Fruit fly (Drosophila melanogaster) whole organism, embryonic: ENCODE measurements around the gene HDAC6.
A peak's percentile ranks its signal among the peaks of the same experiment; 100 is the strongest.

Experiments
- Atf-2 ChIP-seq: fragments of 200-800 bp; sonication (Bioruptor generic); optimal IDR thresholded peaks from 2 replicates; lab custom pipeline; 2016; ENCODE audit warnings: missing biosample characterization, missing genetic modification characterization
- CG11093 ChIP-seq: fragments of 200-800 bp; sonication (Bioruptor generic); IDR thresholded peaks from 3 replicates; pipeline ENCODE4 v1.3.6; 2022; ENCODE audit warnings: missing biosample characterization, missing genetic modification characterization
- CG11695 ChIP-seq: fragments of 200-800 bp; sonication (Bioruptor generic); IDR thresholded peaks from 3 replicates; pipeline ENCODE4 v1.3.6; 2022; ENCODE audit warnings: missing biosample characterization, missing genetic modification characterization
- CG13894 ChIP-seq: fragments of 200-800 bp; sonication (Bioruptor generic); optimal IDR thresholded peaks from 3 replicates; lab custom pipeline; 2018; ENCODE audit warnings: missing biosample characterization, mild to moderate bottlenecking, missing genetic modification characterization, moderate library complexity
- CG14441 ChIP-seq: fragments of 200-800 bp; sonication (Bioruptor generic); IDR thresholded peaks from 2 replicates; pipeline ENCODE4 v1.3.6; 2022; ENCODE audit warnings: missing biosample characterization, missing genetic modification characterization
- CG14667 ChIP-seq: fragments of 200-800 bp; sonication (Bioruptor generic); IDR thresholded peaks from 2 replicates; pipeline ENCODE4 v1.3.6; 2022; ENCODE audit warnings: missing biosample characterization, missing genetic modification characterization
- CG14710 ChIP-seq: fragments of 200-800 bp; sonication (Bioruptor generic); optimal IDR thresholded peaks from 3 replicates; lab custom pipeline; 2019; ENCODE audit warnings: missing biosample characterization, mild to moderate bottlenecking, missing genetic modification characterization, moderate library complexity
- CG17186 ChIP-seq: fragments of 200-800 bp; sonication (Bioruptor generic); optimal IDR thresholded peaks from 3 replicates; lab custom pipeline; 2017; ENCODE audit warnings: missing biosample characterization, missing genetic modification reagents, missing genetic modification characterization
- CG17612 ChIP-seq: fragments of 200-800 bp; sonication (Bioruptor generic); IDR thresholded peaks from 2 replicates; pipeline ENCODE4 v1.3.6; 2022; ENCODE audit warnings: missing biosample characterization, missing genetic modification characterization
- CG1792 ChIP-seq: fragments of 200-800 bp; sonication (Bioruptor generic); optimal IDR thresholded peaks from 2 replicates; lab custom pipeline; 2016; ENCODE audit warnings: missing biosample characterization, missing genetic modification characterization
- CG18764 ChIP-seq: fragments of 200-800 bp; sonication (Bioruptor generic); optimal IDR thresholded peaks from 3 replicates; lab custom pipeline; 2016; ENCODE audit warnings: missing biosample characterization, missing genetic modification characterization
- CG34224 ChIP-seq: fragments of 200-800 bp; sonication (Bioruptor generic); IDR thresholded peaks from 3 replicates; pipeline ENCODE4 v1.3.6; 2022; ENCODE audit warnings: missing biosample characterization, missing genetic modification characterization; ENCODE audit not compliant: partially characterized antibody
- CG3847 ChIP-seq: fragments of 200-800 bp; sonication (Bioruptor generic); IDR thresholded peaks from 2 replicates; pipeline ENCODE4 v1.3.6; 2022; ENCODE audit warnings: missing biosample characterization, missing genetic modification characterization
- CG4820 ChIP-seq: fragments of 200-800 bp; sonication (Bioruptor generic); optimal IDR thresholded peaks from 3 replicates; lab custom pipeline; 2016; ENCODE audit warnings: missing biosample characterization, missing genetic modification characterization
- CG6791 ChIP-seq: fragments of 200-800 bp; sonication (Bioruptor generic); IDR thresholded peaks from 3 replicates; pipeline ENCODE4 v1.3.6; 2022; ENCODE audit warnings: missing biosample characterization, missing genetic modification characterization; ENCODE audit not compliant: partially characterized antibody
- Chrac-16 ChIP-seq: fragments of 200-800 bp; sonication (Bioruptor generic); optimal IDR thresholded peaks from 3 replicates; lab custom pipeline; 2016; ENCODE audit warnings: missing biosample characterization, missing genetic modification characterization
- E2f2 ChIP-seq: fragments of 200-800 bp; sonication (Bioruptor generic); IDR thresholded peaks from 2 replicates; pipeline ENCODE4 v1.3.6; 2022; ENCODE audit warnings: missing biosample characterization, missing genetic modification characterization
- Ets65A ChIP-seq: fragments of 200-800 bp; sonication (Bioruptor generic); peaks from one replicate; lab custom pipeline; 2016; ENCODE audit warnings: missing biosample characterization, missing genetic modification characterization
- HmgZ ChIP-seq: fragments of 200-800 bp; sonication (Bioruptor generic); optimal IDR thresholded peaks from 2 replicates; lab custom pipeline; 2018; ENCODE audit warnings: missing biosample characterization, mild to moderate bottlenecking, missing genetic modification characterization
- Hmx ChIP-seq: fragments of 200-800 bp; sonication (Bioruptor generic); optimal IDR thresholded peaks from 2 replicates; lab custom pipeline; 2016; ENCODE audit warnings: missing biosample characterization, missing genetic modification characterization
- Lhr ChIP-seq: fragments of 200-800 bp; sonication (Bioruptor generic); optimal IDR thresholded peaks from 3 replicates; lab custom pipeline; 2017; ENCODE audit warnings: mild to moderate bottlenecking, missing biosample characterization, missing genetic modification reagents, missing genetic modification characterization
- MESR4 ChIP-seq: fragments of 200-800 bp; sonication (Bioruptor generic); optimal IDR thresholded peaks from 2 replicates; lab custom pipeline; 2018; ENCODE audit warnings: missing biosample characterization, mild to moderate bottlenecking, missing genetic modification characterization, moderate library complexity
- Med ChIP-seq: fragments of 200-800 bp; sonication (Bioruptor generic); peaks from one replicate; lab custom pipeline; 2016; ENCODE audit warnings: missing biosample characterization, missing genetic modification characterization, mild to moderate bottlenecking, inconsistent platforms, moderate library complexity
- Nf-YB ChIP-seq: fragments of 200-800 bp; sonication (Bioruptor generic); optimal IDR thresholded peaks from 3 replicates; lab custom pipeline; 2019; ENCODE audit warnings: missing biosample characterization, mild to moderate bottlenecking, missing genetic modification characterization, moderate library complexity
- Nf-YC ChIP-seq: fragments of 200-800 bp; optimal IDR thresholded peaks from 3 replicates; lab custom pipeline; 2019; ENCODE audit warnings: missing biosample characterization, mild to moderate bottlenecking, missing genetic modification characterization, moderate library complexity
- Oaz ChIP-seq: fragments of 200-800 bp; sonication (Bioruptor generic); IDR thresholded peaks from 2 replicates; pipeline ENCODE4 v1.3.6; 2022; ENCODE audit warnings: missing biosample characterization, missing genetic modification characterization
- Stat92E ChIP-seq, 3 experiments: fragments of >200 bp in 2 of 3; fragments of 200-800 bp in 1 of 3; sonication (Bioruptor generic) in 1 of 3; optimal IDR thresholded peaks; 2 replicates each; lab custom pipeline; 2017 to 2019; ENCODE audit warnings: missing biosample characterization in 3 of 3, missing genetic modification characterization in 3 of 3, mild to moderate bottlenecking in 1 of 3, moderate library complexity in 1 of 3
- TFAM ChIP-seq: fragments of 200-800 bp; sonication (Bioruptor generic); optimal IDR thresholded peaks from 2 replicates; lab custom pipeline; 2017; ENCODE audit warnings: missing biosample characterization, missing genetic modification characterization, inconsistent platforms
- Trl ChIP-seq, 3 experiments: fragments of >200 bp in 2 of 3; fragments of 200-800 bp in 1 of 3; sonication (Bioruptor generic) in 1 of 3; optimal IDR thresholded peaks; 2 replicates in 1 of 3; 3 replicates in 2 of 3; lab custom pipeline; 2016 to 2017; ENCODE audit warnings: missing biosample characterization in 1 of 3, missing genetic modification characterization in 1 of 3
- YL-1 ChIP-seq: fragments of 200-800 bp; sonication (Bioruptor generic); optimal IDR thresholded peaks from 3 replicates; lab custom pipeline; 2017; ENCODE audit warnings: missing biosample characterization, mild to moderate bottlenecking, missing genetic modification characterization
- al ChIP-seq: fragments of 200-800 bp; sonication (Bioruptor generic); IDR thresholded peaks from 2 replicates; pipeline ENCODE4 v1.3.6; 2022; ENCODE audit warnings: missing biosample characterization, missing genetic modification characterization
- aop ChIP-seq: fragments of 200-800 bp; sonication (Bioruptor generic); IDR thresholded peaks from 2 replicates; pipeline ENCODE4 v1.3.6; 2022; ENCODE audit warnings: missing biosample characterization, missing genetic modification characterization
- ash1 ChIP-seq: fragments of 200-800 bp; sonication (Bioruptor generic); optimal IDR thresholded peaks from 2 replicates; lab custom pipeline; 2018; ENCODE audit warnings: missing biosample characterization, mild to moderate bottlenecking, missing genetic modification characterization
- bowl ChIP-seq: fragments of 200-800 bp; sonication (Bioruptor generic); IDR thresholded peaks from 2 replicates; pipeline ENCODE4 v1.3.6; 2022; ENCODE audit warnings: missing biosample characterization, missing genetic modification characterization
- dmrt99B ChIP-seq: fragments of 200-800 bp; sonication (Bioruptor generic); optimal IDR thresholded peaks from 2 replicates; lab custom pipeline; 2018; ENCODE audit warnings: missing biosample characterization, mild to moderate bottlenecking, missing genetic modification characterization, moderate library complexity
- her ChIP-seq: fragments of 200-800 bp; sonication (Bioruptor generic); optimal IDR thresholded peaks from 2 replicates; lab custom pipeline; 2016; ENCODE audit warnings: missing biosample characterization, missing genetic modification characterization
- insv ChIP-seq, 2 experiments: fragments of 200-800 bp; sonication (Bioruptor generic); optimal IDR thresholded peaks; 3 replicates each; lab custom pipeline; 2016 to 2018; ENCODE audit warnings: missing biosample characterization in 2 of 2, missing genetic modification characterization in 2 of 2
- kah ChIP-seq: fragments of 200-800 bp; sonication (Bioruptor generic); optimal IDR thresholded peaks from 2 replicates; lab custom pipeline; 2018; ENCODE audit warnings: missing biosample characterization, mild to moderate bottlenecking, missing genetic modification characterization
- lmd ChIP-seq: fragments of 200-800 bp; sonication (Bioruptor generic); IDR thresholded peaks from 2 replicates; pipeline ENCODE4 v1.3.6; 2022; ENCODE audit warnings: missing biosample characterization, missing genetic modification characterization
- nerfin-1 ChIP-seq: fragments of 200-800 bp; sonication (Bioruptor generic); optimal IDR thresholded peaks from 3 replicates; lab custom pipeline; 2019; ENCODE audit warnings: missing biosample characterization, mild to moderate bottlenecking, missing genetic modification characterization, moderate library complexity
- phol ChIP-seq: fragments of 200-800 bp; sonication (Bioruptor generic); optimal IDR thresholded peaks from 3 replicates; lab custom pipeline; 2018; ENCODE audit warnings: missing biosample characterization, mild to moderate bottlenecking, missing genetic modification characterization, moderate library complexity
- pzg ChIP-seq: fragments of 200-800 bp; sonication (Bioruptor generic); optimal IDR thresholded peaks from 3 replicates; lab custom pipeline; 2018; ENCODE audit warnings: missing biosample characterization, mild to moderate bottlenecking, missing genetic modification characterization, moderate library complexity
- scrt ChIP-seq: fragments of 200-800 bp; sonication (Bioruptor generic); optimal IDR thresholded peaks from 2 replicates; lab custom pipeline; 2018; ENCODE audit warnings: missing biosample characterization, mild to moderate bottlenecking, missing genetic modification characterization, moderate library complexity
- sens-2 ChIP-seq: fragments of 200-800 bp; sonication (Bioruptor generic); IDR thresholded peaks from 2 replicates; pipeline ENCODE4 v1.3.6; 2022; ENCODE audit warnings: missing biosample characterization, missing genetic modification characterization
- slbo ChIP-seq: fragments of 200-800 bp; sonication (Bioruptor generic); IDR thresholded peaks from 2 replicates; pipeline ENCODE4 v1.3.6; 2022; ENCODE audit warnings: missing biosample characterization, missing genetic modification characterization
- sob ChIP-seq: fragments of 200-800 bp; sonication (Bioruptor generic); IDR thresholded peaks from 2 replicates; pipeline ENCODE4 v1.3.6; 2022; ENCODE audit warnings: missing biosample characterization, missing genetic modification characterization
- sqz ChIP-seq: fragments of 200-800 bp; sonication (Bioruptor generic); optimal IDR thresholded peaks from 3 replicates; lab custom pipeline; 2018; ENCODE audit warnings: missing biosample characterization, mild to moderate bottlenecking, missing genetic modification characterization
- stc ChIP-seq: fragments of 200-800 bp; sonication (Bioruptor generic); IDR thresholded peaks from 2 replicates; pipeline ENCODE4 v1.3.6; 2022; ENCODE audit warnings: missing biosample characterization, missing genetic modification characterization
- tgo ChIP-seq: fragments of 200-800 bp; sonication (Bioruptor generic); IDR thresholded peaks from 3 replicates; pipeline ENCODE4 v1.3.6; 2022; ENCODE audit warnings: missing biosample characterization, missing genetic modification characterization
- trem ChIP-seq: fragments of 200-800 bp; optimal IDR thresholded peaks from 3 replicates; lab custom pipeline; 2019; ENCODE audit warnings: missing biosample characterization, mild to moderate bottlenecking, missing genetic modification characterization, moderate library complexity
- tup ChIP-seq: fragments of 200-800 bp; sonication (Bioruptor generic); optimal IDR thresholded peaks from 2 replicates; lab custom pipeline; 2016; ENCODE audit warnings: missing biosample characterization, mild to moderate bottlenecking, missing genetic modification characterization, moderate library complexity

The HDAC6 gene

dm6 chrX:15328148-15328718 lies 4.9 kb upstream of the HDAC6 start, which contains the start of gene dah:
Gene dah, plus strand, starts transcription at chrX:15328342.
- peak; percentile 25 for TF ChIP-seq Med (GFP tag; lab: Kevin White, UChicago)
- no peak for TF ChIP-seq HmgZ (tag; lab: Kevin White, UChicago)
- no peak for TF ChIP-seq TFAM (GFP tag; lab: Kevin White, UChicago)
- TF ChIP-seq sob (GFP tag; lab: Robert Waterston, UW) = no peak
- no peak for TF ChIP-seq ash1 (GFP tag; lab: Kevin White, UChicago)
- peak; percentile 42; the same call in 1 of the 3 replicates for TF ChIP-seq CG34224 (GFP tag; lab: Robert Waterston, UW)
- TF ChIP-seq CG17612 (GFP tag; lab: Robert Waterston, UW) = no peak
- TF ChIP-seq sqz (GFP tag; lab: Kevin White, UChicago) = no peak
- TF ChIP-seq Stat92E (GFP tag; optimal IDR thresholded peaks at IDR 0.05; lab: Kevin White, UChicago) = no peak
- TF ChIP-seq Oaz (GFP tag; lab: Robert Waterston, UW) = no peak
- TF ChIP-seq bowl (GFP tag; lab: Robert Waterston, UW) = no peak
- TF ChIP-seq insv (GFP tag; optimal IDR thresholded peaks at IDR 0.05; lab: Kevin White, UChicago) = no peak
- TF ChIP-seq sens-2 (GFP tag; lab: Robert Waterston, UW) = no peak
- no peak for TF ChIP-seq Chrac-16 (GFP tag; lab: Kevin White, UChicago)
- peak; percentile 20 for TF ChIP-seq CG14710 (tag; lab: Kevin White, UChicago)
- TF ChIP-seq CG11093 (GFP tag; lab: Robert Waterston, UW) = no peak
- TF ChIP-seq al (GFP tag; lab: Robert Waterston, UW) = no peak
- TF ChIP-seq CG1792 = no peak
- TF ChIP-seq CG6791 (GFP tag; lab: Robert Waterston, UW) = no peak
- peak; percentile 56 for TF ChIP-seq CG17186 (GFP tag; lab: Kevin White, UChicago)
- peak; percentile 38 for TF ChIP-seq scrt (GFP tag; lab: Kevin White, UChicago)
- no peak for TF ChIP-seq lmd (GFP tag; lab: Robert Waterston, UW)
- TF ChIP-seq pzg (GFP tag; lab: Kevin White, UChicago) = peak; percentile 56
- TF ChIP-seq her (GFP tag; lab: Kevin White, UChicago) = no peak
- no peak for TF ChIP-seq Ets65A (GFP tag; lab: Kevin White, UChicago)
- TF ChIP-seq phol = peak; percentile 30
- no peak for TF ChIP-seq nerfin-1 (tag; lab: Kevin White, UChicago)
- TF ChIP-seq CG13894 (tag; lab: Kevin White, UChicago) = no peak
- no peak for TF ChIP-seq CG18764
- no peak for TF ChIP-seq Nf-YB
- no peak for TF ChIP-seq CG3847 (GFP tag; lab: Robert Waterston, UW)
- no peak for TF ChIP-seq Lhr (GFP tag; lab: Kevin White, UChicago)
- no peak for TF ChIP-seq tgo (GFP tag; lab: Robert Waterston, UW)
- TF ChIP-seq MESR4 (GFP tag; lab: Kevin White, UChicago) = no peak
- no peak for TF ChIP-seq CG14667
- TF ChIP-seq Atf-2 (GFP tag; lab: Kevin White, UChicago) = no peak
- TF ChIP-seq trem = peak; percentile 35
- no peak for TF ChIP-seq aop
- no peak for TF ChIP-seq Hmx (GFP tag; lab: Kevin White, UChicago)
- TF ChIP-seq stc (GFP tag; lab: Robert Waterston, UW) = no peak
- TF ChIP-seq dmrt99B (tag; lab: Kevin White, UChicago) = no peak
- TF ChIP-seq Nf-YC (tag; lab: Kevin White, UChicago) = no peak
- no peak for TF ChIP-seq slbo (GFP tag; lab: Robert Waterston, UW)
- no peak for TF ChIP-seq CG4820 (GFP tag; lab: Kevin White, UChicago)
- TF ChIP-seq E2f2 (GFP tag; lab: Robert Waterston, UW) = peak; percentile 89
- no peak for TF ChIP-seq CG11695 (GFP tag; lab: Robert Waterston, UW)
- TF ChIP-seq Trl (optimal IDR thresholded peaks at IDR 0.05; lab: Kevin White, UChicago) = no peak
- TF ChIP-seq Trl (GFP tag; optimal IDR thresholded peaks at IDR 0.05; lab: Kevin White, UChicago) = no peak
- no peak for TF ChIP-seq CG14441 (GFP tag; lab: Robert Waterston, UW)
- TF ChIP-seq tup = no peak
- peak; percentile 82 for TF ChIP-seq kah (GFP tag; lab: Kevin White, UChicago)
- peak; percentile 30 for TF ChIP-seq YL-1 (GFP tag; lab: Kevin White, UChicago)
